Fruit fly (Drosophila melanogaster) whole organism, embryonic: Measurements from ENCODE around the gene Cyp4g15.

Experiments
- Asciz ChIP-seq: fragments of 200-800 bp; sonication (Bioruptor generic); optimal IDR thresholded peaks from 2 replicates; lab custom pipeline; 2017; ENCODE audit warnings: missing biosample characterization, mild to moderate bottlenecking, missing genetic modification characterization, missing genetic modification reagents
- Atf-2 ChIP-seq: fragments of 200-800 bp; sonication (Bioruptor generic); optimal IDR thresholded peaks from 2 replicates; lab custom pipeline; 2016; ENCODE audit warnings: missing biosample characterization, missing genetic modification characterization
- Atf6 ChIP-seq: fragments of 200-800 bp; sonication (Bioruptor generic); IDR thresholded peaks from 2 replicates; pipeline ENCODE4 v1.3.6; 2022; ENCODE audit warnings: missing biosample characterization, missing genetic modification characterization
- CG10274 ChIP-seq: fragments of 200-800 bp; sonication (Bioruptor generic); optimal IDR thresholded peaks from 3 replicates; lab custom pipeline; 2017; ENCODE audit warnings: missing biosample characterization, mild to moderate bottlenecking, missing genetic modification characterization
- CG11093 ChIP-seq: fragments of 200-800 bp; sonication (Bioruptor generic); IDR thresholded peaks from 3 replicates; pipeline ENCODE4 v1.3.6; 2022; ENCODE audit warnings: missing biosample characterization, missing genetic modification characterization
- CG1233 ChIP-seq: fragments of 200-800 bp; sonication (Bioruptor generic); optimal IDR thresholded peaks from 4 replicates; lab custom pipeline; 2018; ENCODE audit warnings: missing biosample characterization, mild to moderate bottlenecking, missing genetic modification characterization
- CG2712 ChIP-seq: fragments of 200-800 bp; optimal IDR thresholded peaks from 3 replicates; lab custom pipeline; 2019; ENCODE audit warnings: missing biosample characterization, mild to moderate bottlenecking, missing genetic modification characterization, moderate library complexity
- CG2889 ChIP-seq: fragments of 200-800 bp; sonication (Bioruptor generic); IDR thresholded peaks from 3 replicates; pipeline ENCODE4 v1.3.6; 2022; ENCODE audit warnings: missing biosample characterization, missing genetic modification characterization
- CG32772 ChIP-seq: fragments of 200-800 bp; sonication (Bioruptor generic); IDR thresholded peaks from 2 replicates; pipeline ENCODE4 v1.3.6; 2022; ENCODE audit warnings: missing biosample characterization, missing genetic modification characterization
- CG33557 ChIP-seq: fragments of 200-800 bp; sonication (Bioruptor generic); optimal IDR thresholded peaks from 2 replicates; lab custom pipeline; 2019; ENCODE audit warnings: missing biosample characterization, mild to moderate bottlenecking, missing genetic modification characterization, moderate library complexity
- CG3995 ChIP-seq: fragments of 200-800 bp; sonication (Bioruptor generic); optimal IDR thresholded peaks from 3 replicates; lab custom pipeline; 2016; ENCODE audit warnings: missing biosample characterization, missing genetic modification characterization
- CG4424 ChIP-seq: fragments of 200-800 bp; sonication (Bioruptor generic); optimal IDR thresholded peaks from 3 replicates; lab custom pipeline; 2016; ENCODE audit warnings: missing biosample characterization, missing genetic modification characterization
- CG4820 ChIP-seq: fragments of 200-800 bp; sonication (Bioruptor generic); optimal IDR thresholded peaks from 3 replicates; lab custom pipeline; 2016; ENCODE audit warnings: missing biosample characterization, missing genetic modification characterization
- CG5953 ChIP-seq: fragments of 200-800 bp; sonication (Bioruptor generic); IDR thresholded peaks from 2 replicates; pipeline ENCODE4 v1.3.6; 2022; ENCODE audit warnings: missing biosample characterization, missing genetic modification characterization
- CG6854 ChIP-seq: fragments of 200-800 bp; sonication (Bioruptor generic); optimal IDR thresholded peaks from 3 replicates; lab custom pipeline; 2017; ENCODE audit warnings: missing biosample characterization, mild to moderate bottlenecking, missing genetic modification characterization
- CG8765 ChIP-seq: fragments of 200-800 bp; sonication (Bioruptor generic); IDR thresholded peaks from 2 replicates; pipeline ENCODE4 v1.3.6; 2022; ENCODE audit warnings: missing biosample characterization, missing genetic modification characterization
- CG8924 ChIP-seq: fragments of 200-800 bp; optimal IDR thresholded peaks from 3 replicates; lab custom pipeline; 2019; ENCODE audit warnings: missing biosample characterization, mild to moderate bottlenecking, missing genetic modification characterization, moderate library complexity
- CG9609 ChIP-seq: fragments of 200-800 bp; sonication (Bioruptor generic); optimal IDR thresholded peaks from 3 replicates; lab custom pipeline; 2016; ENCODE audit warnings: missing biosample characterization, missing genetic modification characterization
- CHES-1-like ChIP-seq: fragments of 200-800 bp; sonication (Bioruptor generic); optimal IDR thresholded peaks from 2 replicates; lab custom pipeline; 2016; ENCODE audit warnings: missing biosample characterization, missing genetic modification characterization
- Camta ChIP-seq: fragments of 200-800 bp; sonication (Bioruptor generic); optimal IDR thresholded peaks from 2 replicates; lab custom pipeline; 2016; ENCODE audit warnings: missing biosample characterization, missing genetic modification characterization
- D19B ChIP-seq: fragments of 200-800 bp; sonication (Bioruptor generic); optimal IDR thresholded peaks from 2 replicates; lab custom pipeline; 2017; ENCODE audit warnings: missing biosample characterization, mild to moderate bottlenecking, missing genetic modification characterization
- Gug ChIP-seq: fragments of 200-800 bp; sonication (Bioruptor generic); IDR thresholded peaks from 4 replicates; pipeline ENCODE4 v1.3.6; 2022; ENCODE audit warnings: missing biosample characterization, missing genetic modification characterization
- Hmr ChIP-seq: fragments of 200-800 bp; sonication (Bioruptor generic); optimal IDR thresholded peaks from 3 replicates; lab custom pipeline; 2017; ENCODE audit warnings: mild to moderate bottlenecking, missing biosample characterization, missing genetic modification reagents, missing genetic modification characterization
- Hr39 ChIP-seq: fragments of >200 bp; optimal IDR thresholded peaks from 2 replicates; lab custom pipeline; 2017
- Kr ChIP-seq: fragments of 200-800 bp; sonication (Bioruptor generic); optimal IDR thresholded peaks from 2 replicates; lab custom pipeline; 2017; ENCODE audit warnings: missing biosample characterization, mild to moderate bottlenecking, missing genetic modification characterization
- NFAT ChIP-seq: fragments of 200-800 bp; sonication (Bioruptor generic); IDR thresholded peaks from 2 replicates; pipeline ENCODE4 v1.3.6; 2022; ENCODE audit warnings: missing biosample characterization, missing genetic modification characterization
- Neu2 ChIP-seq: fragments of 200-800 bp; sonication (Bioruptor generic); optimal IDR thresholded peaks from 3 replicates; lab custom pipeline; 2016; ENCODE audit warnings: missing biosample characterization, missing genetic modification characterization, borderline replicate concordance
- Nf-YC ChIP-seq: fragments of 200-800 bp; optimal IDR thresholded peaks from 3 replicates; lab custom pipeline; 2019; ENCODE audit warnings: missing biosample characterization, mild to moderate bottlenecking, missing genetic modification characterization, moderate library complexity
- NfI ChIP-seq: fragments of 200-800 bp; sonication (Bioruptor generic); optimal IDR thresholded peaks from 3 replicates; lab custom pipeline; 2018; ENCODE audit warnings: missing biosample characterization, mild to moderate bottlenecking, missing genetic modification characterization, moderate library complexity
- Optix ChIP-seq: fragments of 200-800 bp; sonication (Bioruptor generic); IDR thresholded peaks from 3 replicates; pipeline ENCODE4 v1.3.6; 2022; ENCODE audit warnings: missing biosample characterization, missing genetic modification characterization
- Pdp1 ChIP-seq, 2 experiments: fragments of 200-800 bp; sonication (Bioruptor generic); optimal IDR thresholded peaks; 3 replicates each; lab custom pipeline; 2016; ENCODE audit warnings: missing biosample characterization in 2 of 2, missing genetic modification characterization in 2 of 2, mild to moderate bottlenecking in 1 of 2, moderate library complexity in 1 of 2
- Ravus ChIP-seq: fragments of 200-800 bp; sonication (Bioruptor generic); IDR thresholded peaks from 2 replicates; pipeline ENCODE4 v1.3.6; 2022; ENCODE audit warnings: missing biosample characterization, missing genetic modification characterization
- Rx ChIP-seq: fragments of 200-800 bp; sonication (Bioruptor generic); IDR thresholded peaks from 2 replicates; pipeline ENCODE4 v1.3.6; 2022; ENCODE audit warnings: missing biosample characterization, missing genetic modification characterization
- Stat92E ChIP-seq, 3 experiments: fragments of >200 bp in 2 of 3; fragments of 200-800 bp in 1 of 3; sonication (Bioruptor generic) in 1 of 3; optimal IDR thresholded peaks; 2 replicates each; lab custom pipeline; 2017 to 2019; ENCODE audit warnings: missing biosample characterization in 3 of 3, missing genetic modification characterization in 3 of 3, mild to moderate bottlenecking in 1 of 3, moderate library complexity in 1 of 3
- Taf1 ChIP-seq: fragments of 200-800 bp; sonication (Bioruptor generic); IDR thresholded peaks from 2 replicates; pipeline ENCODE4 v1.3.6; 2022; ENCODE audit warnings: missing biosample characterization, missing genetic modification characterization
- ab ChIP-seq: fragments of 200-800 bp; sonication (Bioruptor generic); optimal IDR thresholded peaks from 2 replicates; lab custom pipeline; 2016; ENCODE audit warnings: missing biosample characterization, missing genetic modification characterization
- cas ChIP-seq: fragments of 200-800 bp; sonication (Bioruptor generic); IDR thresholded peaks from 2 replicates; pipeline ENCODE4 v1.3.6; 2022; ENCODE audit warnings: missing biosample characterization, missing genetic modification characterization
- dmrt11E ChIP-seq: fragments of 200-800 bp; sonication (Bioruptor generic); optimal IDR thresholded peaks from 3 replicates; lab custom pipeline; 2018; ENCODE audit warnings: missing biosample characterization, mild to moderate bottlenecking, missing genetic modification characterization, moderate library complexity
- dysf ChIP-seq: fragments of 200-800 bp; sonication (Bioruptor generic); IDR thresholded peaks from 3 replicates; pipeline ENCODE4 v1.3.6; 2022; ENCODE audit warnings: missing biosample characterization, missing genetic modification characterization
- jigr1 ChIP-seq: fragments of 200-800 bp; sonication (Bioruptor generic); IDR thresholded peaks from 3 replicates; pipeline ENCODE4 v1.3.6; 2022; ENCODE audit warnings: missing biosample characterization, missing genetic modification characterization
- jumu ChIP-seq: fragments of 200-800 bp; sonication (Bioruptor generic); optimal IDR thresholded peaks from 3 replicates; lab custom pipeline; 2016; ENCODE audit warnings: missing biosample characterization, missing genetic modification characterization
- lbe ChIP-seq: fragments of 200-800 bp; sonication (Bioruptor generic); optimal IDR thresholded peaks from 2 replicates; lab custom pipeline; 2016; ENCODE audit warnings: missing biosample characterization, mild to moderate bottlenecking, missing genetic modification characterization
- mirr ChIP-seq: fragments of 200-800 bp; sonication (Bioruptor generic); optimal IDR thresholded peaks from 3 replicates; lab custom pipeline; 2018; ENCODE audit warnings: missing biosample characterization, mild to moderate bottlenecking, missing genetic modification characterization
- nerfin-2 ChIP-seq: fragments of 200-800 bp; sonication (Bioruptor generic); IDR thresholded peaks from 2 replicates; pipeline ENCODE4 v1.3.6; 2022; ENCODE audit warnings: missing biosample characterization, missing genetic modification characterization; ENCODE audit not compliant: partially characterized antibody
- pan ChIP-seq, 4 experiments: fragments of >200 bp in 3 of 4; fragments of 200-800 bp in 1 of 4; sonication (Bioruptor generic) in 1 of 4; optimal IDR thresholded peaks in 3 of 4; IDR thresholded peaks in 1 of 4; 2 replicates each; pipeline versions ENCODE4 v1.3.6 to Lab custom; 2017 to 2022; ENCODE audit warnings: missing biosample characterization in 2 of 4, missing genetic modification characterization in 2 of 4, mixed read lengths in 1 of 4
- peb ChIP-seq: fragments of 200-800 bp; sonication (Bioruptor generic); IDR thresholded peaks from 2 replicates; pipeline ENCODE4 v1.3.6; 2022; ENCODE audit warnings: missing biosample characterization, missing genetic modification characterization
- ro ChIP-seq: fragments of 200-800 bp; sonication (Bioruptor generic); IDR thresholded peaks from 2 replicates; pipeline ENCODE4 v1.3.6; 2022; ENCODE audit warnings: missing biosample characterization, missing genetic modification characterization
- sim ChIP-seq: fragments of 200-800 bp; sonication (Bioruptor generic); IDR thresholded peaks from 2 replicates; pipeline ENCODE4 v1.3.6; 2022; ENCODE audit warnings: missing biosample characterization, missing genetic modification characterization
- sima ChIP-seq: fragments of 200-800 bp; sonication (Bioruptor generic); optimal IDR thresholded peaks from 2 replicates; lab custom pipeline; 2016; ENCODE audit warnings: missing biosample characterization, missing genetic modification characterization
- tin ChIP-seq: fragments of 200-800 bp; sonication (Bioruptor generic); optimal IDR thresholded peaks from 3 replicates; lab custom pipeline; 2016; ENCODE audit warnings: missing biosample characterization, missing genetic modification characterization

Cyp4g15 gene

dm6 chrX:11494731-11495277, 17.9 kb downstream of the Cyp4g15 start (continued):
- TF ChIP-seq Asciz (peak; percentile 57), NfI (GFP tag; lab: Kevin White, UChicago) (peak; percentile 60), CG10274 (no peak), pan (optimal IDR thresholded peaks at IDR 0.05; lab: Kevin White, UChicago) (no peak), pan (GFP tag; optimal IDR thresholded peaks at IDR 0.05 in 1 of 2, IDR thresholded peaks at IDR 0.05 in 1 of 2) (peak in 1 of 2 experiments; percentile 55), CG6854 (GFP tag; lab: Kevin White, UChicago) (no peak), Camta (peak; percentile 67), ab (no peak), ro (GFP tag; lab: Robert Waterston, UW) (peak; percentile 13; the same call in 1 of the 2 replicates), mirr (GFP tag; lab: Kevin White, UChicago) (no peak), NFAT (no peak), jigr1 (GFP tag; lab: Robert Waterston, UW) (0 out of 3 replicates have a peak, but pooled peaks have one; percentile 20), dmrt11E (tag; lab: Kevin White, UChicago) (peak; percentile 92), CG4820 (GFP tag; lab: Kevin White, UChicago) (peak; percentile 68), CG8765 (peak; percentile 71), Atf-2 (peak; percentile 78), CG1233 (GFP tag; lab: Kevin White, UChicago) (peak; percentile 68), CG8924 (tag; lab: Kevin White, UChicago) (peak; percentile 83), CG2889 (no peak), lbe (GFP tag; lab: Kevin White, UChicago) (peak; percentile 83), Nf-YC (tag; lab: Kevin White, UChicago) (no peak), CG3995 (GFP tag; lab: Kevin White, UChicago) (no peak), Rx (GFP tag; lab: Robert Waterston, UW) (peak; percentile 27; the same call in 1 of the 2 replicates), Kr (GFP tag; lab: Kevin White, UChicago) (peak; percentile 37), CG2712 (tag; lab: Kevin White, UChicago) (peak; percentile 88), Pdp1 (GFP tag; optimal IDR thresholded peaks at IDR 0.05; lab: Kevin White, UChicago) (peak; percentile 67), Ravus (no peak), sim (GFP tag; lab: Robert Waterston, UW) (no peak; the same call in 1 of the 2 replicates), jumu (peak; percentile 69), CG33557 (GFP tag; lab: Kevin White, UChicago) (peak; percentile 82), dysf (peak; percentile 62; the same call in 2 of the 3 replicates), D19B (GFP tag; lab: Kevin White, UChicago) (no peak), nerfin-2 (GFP tag; lab: Robert Waterston, UW) (no peak), tin (GFP tag; lab: Kevin White, UChicago) (peak; percentile 76), CG11093 (GFP tag; lab: Robert Waterston, UW) (0 out of 3 replicates have a peak, but pooled peaks have one; percentile 14), CG5953 (GFP tag; lab: Robert Waterston, UW) (no peak), Neu2 (GFP tag; lab: Kevin White, UChicago) (peak; percentile 17), CG9609 (peak; percentile 67), Taf1 (no peak), Hr39 (lab: Kevin White, UChicago) (no peak), CG32772 (GFP tag; lab: Robert Waterston, UW) (peak; percentile 72), CHES-1-like (GFP tag; lab: Kevin White, UChicago) (peak; percentile 67), cas (GFP tag; lab: Robert Waterston, UW) (no peak), Hmr (GFP tag; lab: Kevin White, UChicago) (no peak), Optix (GFP tag; lab: Robert Waterston, UW) (peak; percentile 71; the same call in 1 of the 3 replicates), peb (GFP tag; lab: Robert Waterston, UW) (peak; percentile 47; the same call in 1 of the 2 replicates), sima (GFP tag; lab: Kevin White, UChicago) (no peak), Atf6 (no peak), CG4424 (GFP tag; lab: Kevin White, UChicago) (peak; percentile 85), Gug (peak; percentile 48; the same call in 2 of the 4 replicates), Stat92E (GFP tag; optimal IDR thresholded peaks at IDR 0.05; lab: Kevin White, UChicago) (peak in 1 of 3 experiments; percentile 78)
